Fruit fly (Drosophila melanogaster): ENCODE data around the gene Rh2.

DNA sequence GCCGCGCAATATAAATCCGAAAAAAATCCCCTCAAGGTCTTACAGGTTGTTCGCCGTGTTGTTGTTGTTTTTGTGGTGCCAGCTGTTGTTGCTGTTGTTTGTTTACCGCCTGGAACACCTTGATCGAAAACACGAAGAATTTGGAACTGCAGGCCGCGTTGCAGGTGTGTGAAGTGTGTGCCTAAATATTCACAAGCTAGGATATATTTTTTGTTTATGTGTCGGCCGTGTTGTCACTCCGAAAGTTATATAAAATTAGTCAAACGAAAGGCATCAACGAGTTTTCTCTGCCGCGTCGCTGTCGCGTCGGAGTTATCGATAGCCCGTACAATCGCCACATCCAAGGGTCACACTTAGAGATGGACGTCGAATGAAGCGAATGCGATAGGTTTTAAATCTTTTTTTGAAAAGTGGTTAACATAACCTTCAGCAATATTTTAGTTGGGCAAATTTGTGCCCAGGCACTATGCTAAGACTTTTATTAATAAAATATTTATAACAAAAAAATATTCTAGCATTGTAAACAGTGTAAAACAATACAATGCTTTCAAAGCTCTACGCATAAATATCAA, 29.2 kb downstream of the Rh2 start, which contains the start of gene Mpc1:
- TF ChIP-seq pan (optimal IDR thresholded peaks at IDR 0.05), result no peak
- no peak for TF ChIP-seq dl (GFP tag; optimal IDR thresholded peaks at IDR 0.05; ENCODE audit: insufficient read depth in 1 of 2, partially characterized antibody in 2 of 2)
- TF ChIP-seq fru (GFP tag; optimal IDR thresholded peaks at IDR 0.05), result no peak
- no peak for TF ChIP-seq sage (GFP tag; optimal IDR thresholded peaks at IDR 0.05)

Data from whole organism, wandering third instar larva.